Worm (Caenorhabditis elegans) whole organism, L1 larva: Measurements from ENCODE around the gene R13H4.5.

Source experiments
- C16A3.4 ChIP-seq: fragments of 150-350 bp; optimal IDR thresholded peaks from 2 replicates; lab custom pipeline; 2014; ENCODE audit warnings: missing biosample characterization, missing genetic modification characterization
- C34B4.2 ChIP-seq: sonication (generic microtip); optimal IDR thresholded peaks from 2 replicates; lab custom pipeline; 2017; ENCODE audit warnings: mild to moderate bottlenecking, missing genetic modification characterization, missing compliant biosample characterization
- F16B12.6 ChIP-seq: fragments of 150-350 bp; optimal IDR thresholded peaks from 2 replicates; lab custom pipeline; 2014; ENCODE audit warnings: missing biosample characterization, missing genetic modification characterization
- alr-1 ChIP-seq: fragments of 200-800 bp; sonication (Bioruptor generic); optimal IDR thresholded peaks from 2 replicates; lab custom pipeline; 2018; ENCODE audit warnings: borderline replicate concordance, mild to moderate bottlenecking, missing genetic modification characterization, missing compliant biosample characterization
- aly-2 ChIP-seq: fragments of 150-350 bp; optimal IDR thresholded peaks from 2 replicates; lab custom pipeline; 2014; ENCODE audit warnings: missing biosample characterization, missing genetic modification characterization
- ama-1 ChIP-seq: fragments of 150-350 bp; optimal IDR thresholded peaks from 2 replicates; lab custom pipeline; 2014
- blmp-1 ChIP-seq: fragments of 150-350 bp; optimal IDR thresholded peaks from 2 replicates; lab custom pipeline; 2014; ENCODE audit warnings: missing biosample characterization, missing genetic modification characterization
- ceh-63 ChIP-seq: fragments of 200-800 bp; sonication (Bioruptor generic); optimal IDR thresholded peaks from 2 replicates; lab custom pipeline; 2018; ENCODE audit warnings: mild to moderate bottlenecking, missing genetic modification characterization, missing compliant biosample characterization
- ceh-90 ChIP-seq: sonication (generic microtip); optimal IDR thresholded peaks from 2 replicates; lab custom pipeline; 2016; ENCODE audit warnings: missing genetic modification characterization, missing compliant biosample characterization
- ces-1 ChIP-seq: fragments of 150-350 bp; optimal IDR thresholded peaks from 2 replicates; lab custom pipeline; 2014; ENCODE audit warnings: missing biosample characterization, missing genetic modification reagents, missing genetic modification characterization
- efl-1 ChIP-seq, 4 experiments: fragments of 150-350 bp; optimal IDR thresholded peaks in 3 of 4; peaks in 1 of 4; 1 replicate in 1 of 4; 2 replicates in 3 of 4; lab custom pipeline; 2014; ENCODE audit warnings: missing biosample characterization in 2 of 4, missing genetic modification characterization in 2 of 4, missing genetic modification reagents in 2 of 4
- efl-3 ChIP-seq: fragments of 200-800 bp; sonication (Bioruptor generic); optimal IDR thresholded peaks from 2 replicates; lab custom pipeline; 2018; ENCODE audit warnings: mild to moderate bottlenecking, missing genetic modification characterization, missing compliant biosample characterization
- egl-27 ChIP-seq, 2 experiments: fragments of 150-350 bp in 1 of 2; sonication (generic microtip); optimal IDR thresholded peaks; 3 replicates each; lab custom pipeline; 2017 to 2018; ENCODE audit warnings: missing biosample characterization in 2 of 2, missing genetic modification characterization in 2 of 2, missing genetic modification reagents in 2 of 2
- elt-2 ChIP-seq: sonication (generic microtip); optimal IDR thresholded peaks from 2 replicates; lab custom pipeline; 2016; ENCODE audit warnings: missing genetic modification characterization, mild to moderate bottlenecking, inconsistent platforms, missing compliant biosample characterization, missing genetic modification reagents
- elt-3 ChIP-seq, 6 experiments: fragments of 150-350 bp in 1 of 6; sonication (generic microtip); optimal IDR thresholded peaks; 2 replicates each; lab custom pipeline; 2017 to 2018; ENCODE audit warnings: missing biosample characterization in 6 of 6, missing genetic modification characterization in 6 of 6, inconsistent platforms in 1 of 6
- ets-5 ChIP-seq: fragments of 200-800 bp; sonication (Bioruptor generic); IDR thresholded peaks from 2 replicates; pipeline ENCODE4 v1.3.6; 2022; ENCODE audit warnings: missing genetic modification characterization, missing compliant biosample characterization
- fkh-10 ChIP-seq: sonication (generic microtip); optimal IDR thresholded peaks from 2 replicates; lab custom pipeline; 2017; ENCODE audit warnings: missing biosample characterization, missing genetic modification reagents, missing genetic modification characterization
- fkh-8 ChIP-seq: sonication (generic microtip); optimal IDR thresholded peaks from 2 replicates; lab custom pipeline; 2016; ENCODE audit warnings: mild to moderate bottlenecking, missing genetic modification characterization, missing compliant biosample characterization
- fos-1 ChIP-seq: fragments of 150-350 bp; optimal IDR thresholded peaks from 2 replicates; lab custom pipeline; 2014; ENCODE audit warnings: missing biosample characterization, missing genetic modification characterization
- grh-1 ChIP-seq: fragments of 200-800 bp; sonication (Bioruptor generic); IDR thresholded peaks from 2 replicates; pipeline ENCODE4 v1.3.6; 2022; ENCODE audit warnings: missing genetic modification reagents, missing genetic modification characterization, missing compliant biosample characterization
- hlh-17 ChIP-seq: fragments of 200-800 bp; sonication (Bioruptor generic); optimal IDR thresholded peaks from 2 replicates; lab custom pipeline; 2018; ENCODE audit warnings: missing genetic modification characterization, mild to moderate bottlenecking, missing compliant biosample characterization, moderate library complexity, borderline replicate concordance
- hlh-4 ChIP-seq: sonication (generic microtip); optimal IDR thresholded peaks from 2 replicates; lab custom pipeline; 2016; ENCODE audit warnings: mild to moderate bottlenecking, missing genetic modification characterization, missing compliant biosample characterization
- hpl-2 ChIP-seq: fragments of 150-350 bp; optimal IDR thresholded peaks from 2 replicates; lab custom pipeline; 2014; ENCODE audit warnings: missing biosample characterization, missing genetic modification reagents, missing genetic modification characterization
- irx-1 ChIP-seq: sonication (generic microtip); optimal IDR thresholded peaks from 2 replicates; lab custom pipeline; 2016; ENCODE audit warnings: missing genetic modification characterization, missing compliant biosample characterization
- jun-1 ChIP-seq: fragments of 150-350 bp; optimal IDR thresholded peaks from 2 replicates; lab custom pipeline; 2014; ENCODE audit warnings: missing biosample characterization, missing genetic modification reagents, missing genetic modification characterization
- lin-14 ChIP-seq: fragments of 200-800 bp; sonication (Bioruptor generic); optimal IDR thresholded peaks from 2 replicates; lab custom pipeline; 2018; ENCODE audit warnings: mild to moderate bottlenecking, missing genetic modification characterization, moderate library complexity, missing compliant biosample characterization
- lin-15B ChIP-seq: fragments of 150-350 bp; sonication (generic microtip); optimal IDR thresholded peaks from 3 replicates; lab custom pipeline; 2014; ENCODE audit warnings: missing biosample characterization, missing genetic modification characterization
- lin-39 ChIP-seq: fragments of 150-350 bp; optimal IDR thresholded peaks from 2 replicates; lab custom pipeline; 2014; ENCODE audit warnings: missing biosample characterization, missing genetic modification reagents, missing genetic modification characterization
- lir-3 ChIP-seq: sonication (generic microtip); optimal IDR thresholded peaks from 2 replicates; lab custom pipeline; 2016; ENCODE audit warnings: mild to moderate bottlenecking, missing genetic modification characterization, moderate library complexity, missing compliant biosample characterization; ENCODE audit not compliant: poor library complexity
- nhr-11 ChIP-seq: fragments of 150-350 bp; optimal IDR thresholded peaks from 2 replicates; lab custom pipeline; 2014; ENCODE audit warnings: missing biosample characterization, missing genetic modification characterization
- nhr-12 ChIP-seq: sonication (generic microtip); optimal IDR thresholded peaks from 2 replicates; lab custom pipeline; 2017; ENCODE audit warnings: missing biosample characterization, missing genetic modification characterization
- nhr-28 ChIP-seq: fragments of 150-350 bp; optimal IDR thresholded peaks from 2 replicates; lab custom pipeline; 2014; ENCODE audit warnings: missing biosample characterization, missing genetic modification characterization
- nhr-76 ChIP-seq: sonication (generic microtip); optimal IDR thresholded peaks from 2 replicates; lab custom pipeline; 2017; ENCODE audit warnings: missing biosample characterization, missing genetic modification characterization
- nhr-77 ChIP-seq: fragments of 150-350 bp; optimal IDR thresholded peaks from 2 replicates; lab custom pipeline; 2014; ENCODE audit warnings: missing biosample characterization, missing genetic modification characterization
- nhr-84 ChIP-seq: sonication (generic microtip); optimal IDR thresholded peaks from 2 replicates; lab custom pipeline; 2017; ENCODE audit warnings: missing biosample characterization, missing genetic modification characterization
- pag-3 ChIP-seq: sonication (generic microtip); optimal IDR thresholded peaks from 2 replicates; lab custom pipeline; 2017; ENCODE audit warnings: missing genetic modification characterization, mild to moderate bottlenecking, missing compliant biosample characterization, antibody characterized with exemption, borderline replicate concordance; ENCODE audit not compliant: insufficient read depth
- pax-3 ChIP-seq: fragments of 200-800 bp; sonication (Bioruptor generic); optimal IDR thresholded peaks from 2 replicates; lab custom pipeline; 2018; ENCODE audit warnings: mild to moderate bottlenecking, missing genetic modification characterization, moderate library complexity, missing compliant biosample characterization
- pqm-1 ChIP-seq: sonication (generic microtip); optimal IDR thresholded peaks from 3 replicates; lab custom pipeline; 2017; ENCODE audit warnings: missing biosample characterization, missing genetic modification characterization
- snpc-4 ChIP-seq: fragments of 150-350 bp; optimal IDR thresholded peaks from 2 replicates; lab custom pipeline; 2014; ENCODE audit warnings: missing biosample characterization, missing genetic modification characterization
- sox-4 ChIP-seq: sonication (generic microtip); optimal IDR thresholded peaks from 2 replicates; lab custom pipeline; 2016; ENCODE audit warnings: missing genetic modification characterization, missing compliant biosample characterization
- sptf-1 ChIP-seq: fragments of 150-350 bp; optimal IDR thresholded peaks from 2 replicates; lab custom pipeline; 2014; ENCODE audit warnings: missing biosample characterization, missing genetic modification characterization
- tbx-2 ChIP-seq: sonication (generic microtip); optimal IDR thresholded peaks from 2 replicates; lab custom pipeline; 2016; ENCODE audit warnings: missing genetic modification characterization, missing compliant biosample characterization
- unc-130 ChIP-seq: fragments of 150-350 bp; optimal IDR thresholded peaks from 2 replicates; lab custom pipeline; 2017; ENCODE audit warnings: missing biosample characterization, missing genetic modification characterization, inconsistent platforms
- unc-62 ChIP-seq: fragments of 150-350 bp; optimal IDR thresholded peaks from 2 replicates; lab custom pipeline; 2014; ENCODE audit warnings: missing biosample characterization, missing genetic modification reagents, missing genetic modification characterization
- unc-86 ChIP-seq: sonication (generic microtip); optimal IDR thresholded peaks from 2 replicates; lab custom pipeline; 2016; ENCODE audit warnings: missing genetic modification characterization, missing compliant biosample characterization
- vab-15 ChIP-seq: sonication (generic microtip); optimal IDR thresholded peaks from 2 replicates; lab custom pipeline; 2017; ENCODE audit warnings: missing genotype, mild to moderate bottlenecking, missing genetic modification characterization, missing compliant biosample characterization
- xbp-1 ChIP-seq: sonication (generic microtip); optimal IDR thresholded peaks from 2 replicates; lab custom pipeline; 2016; ENCODE audit warnings: missing genetic modification characterization, missing compliant biosample characterization
- zag-1 ChIP-seq: fragments of 150-350 bp; optimal IDR thresholded peaks from 2 replicates; lab custom pipeline; 2014; ENCODE audit warnings: missing biosample characterization, missing genetic modification characterization
- zip-4 ChIP-seq: fragments of 200-800 bp; sonication (Bioruptor generic); optimal IDR thresholded peaks from 2 replicates; lab custom pipeline; 2018; ENCODE audit warnings: mild to moderate bottlenecking, missing genetic modification characterization, moderate library complexity, missing compliant biosample characterization
- ztf-11 ChIP-seq, 2 experiments: sonication (generic microtip); optimal IDR thresholded peaks; 2 replicates each; lab custom pipeline; 2016 to 2017; ENCODE audit warnings: missing genetic modification characterization in 2 of 2, missing biosample characterization in 1 of 2, missing compliant biosample characterization in 1 of 2

R13H4.5 gene

DNA sequence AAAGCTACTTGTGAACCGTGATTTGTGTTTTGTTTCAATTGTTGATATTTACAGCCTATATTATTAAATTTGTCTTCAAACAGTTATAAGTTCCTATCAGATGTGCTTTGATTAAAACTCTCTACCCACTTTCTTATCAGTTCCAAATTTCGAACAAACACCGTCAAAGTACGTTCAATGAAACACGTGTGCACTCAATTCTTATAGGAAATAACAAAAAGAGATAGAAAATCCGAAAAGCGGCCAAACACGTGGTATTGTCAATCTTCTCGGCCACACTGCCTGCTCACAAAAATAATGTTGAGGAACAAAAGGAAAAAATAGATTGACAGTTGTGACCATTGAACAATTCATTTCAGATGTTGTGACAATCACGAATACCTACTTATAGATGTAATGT is 25.5 kb downstream of the R13H4.5 start (continued):
- TF ChIP-seq tbx-2 (tag; lab: Kevin White, UChicago) (peak; percentile 90), unc-130 (tag; lab: Kevin White, UChicago) (peak; percentile 83), sptf-1 (no peak), elt-2 (tag; lab: Kevin White, UChicago) (peak; percentile 91), efl-1 (optimal IDR thresholded peaks at IDR 0.05; lab: Kevin White, UChicago) (peak; percentile 7 to 23), efl-1 (GFP tag; optimal IDR thresholded peaks at IDR 0.05 in 1 of 2; lab: Kevin White, UChicago) (peak; percentile 5 to 80), nhr-12 (tag; lab: Kevin White, UChicago) (no peak), zip-4 (GFP tag; lab: Kevin White, UChicago) (no peak), elt-3 (tag; optimal IDR thresholded peaks at IDR 0.05; lab: Kevin White, UChicago) (peak in 3 of 6 experiments; percentile 34 to 89 (median 87)), lir-3 (tag; lab: Kevin White, UChicago) (peak; percentile 68), C16A3.4 (tag; lab: Kevin White, UChicago) (peak; percentile 61), ces-1 (no peak)

DNA sequence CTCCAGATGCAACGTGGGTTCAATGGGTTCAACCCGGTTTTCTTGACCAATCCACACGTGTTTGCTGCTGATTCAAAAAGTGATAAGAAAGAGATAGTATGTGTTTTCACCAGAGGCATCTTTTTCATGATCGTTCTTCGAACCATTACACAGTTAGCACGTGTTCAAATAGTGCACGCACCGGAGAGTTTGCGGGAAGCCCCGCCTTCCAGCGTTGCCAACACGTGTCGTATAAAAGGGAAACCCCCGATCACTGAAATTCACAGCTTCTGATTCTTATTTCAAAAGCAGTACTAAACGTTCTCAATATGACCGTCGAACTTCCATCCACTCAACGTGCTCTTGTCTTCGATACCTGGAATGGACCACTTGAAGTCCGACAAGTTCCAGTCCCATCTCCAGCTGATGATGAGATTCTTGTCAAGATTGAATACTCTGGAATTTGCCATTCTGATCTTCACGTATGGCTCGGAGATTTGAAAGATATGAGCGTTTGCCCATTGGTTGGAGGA is 27.6 kb downstream of the R13H4.5 start, which contains the start of gene adh-1:
TSS of gene adh-1 (plus strand) at position 261 of the 512 bp plus-strand sequence.
- TF ChIP-seq ets-5 (GFP tag; lab: Robert Waterston, UW), result no peak
- TF ChIP-seq hpl-2 (GFP tag; lab: Kevin White, UChicago), result no peak
- no peak for TF ChIP-seq pqm-1 (tag; lab: Kevin White, UChicago)
- TF ChIP-seq F16B12.6, result no peak
- TF ChIP-seq fos-1 (tag; lab: Kevin White, UChicago), result no peak
- TF ChIP-seq lin-15B (tag; lab: Kevin White, UChicago), result no peak
- peak; percentile 72 for TF ChIP-seq lin-39 (tag; lab: Kevin White, UChicago)
- TF ChIP-seq unc-62 (GFP tag; lab: Kevin White, UChicago), result no peak
- TF ChIP-seq unc-86 (tag; lab: Kevin White, UChicago), result no peak
- peak; percentile 61 for TF ChIP-seq xbp-1 (tag; lab: Kevin White, UChicago)
- no peak for TF ChIP-seq sptf-1
- TF ChIP-seq lin-14 (GFP tag; lab: Kevin White, UChicago), result peak; percentile 97
- peak; percentile 70 for TF ChIP-seq jun-1 (tag; lab: Kevin White, UChicago)
- TF ChIP-seq hlh-4, result no peak
- peak; percentile 95 for TF ChIP-seq ama-1 (lab: Kevin White, UChicago)
- no peak for TF ChIP-seq grh-1
- no peak for TF ChIP-seq egl-27 (tag; optimal IDR thresholded peaks at IDR 0.05; lab: Kevin White, UChicago)
- TF ChIP-seq nhr-84, result no peak
- TF ChIP-seq aly-2 (tag; lab: Kevin White, UChicago), result no peak
- peak; percentile 47 for TF ChIP-seq pag-3
- no peak for TF ChIP-seq fkh-10 (GFP tag; lab: Kevin White, UChicago)
- TF ChIP-seq nhr-76, result no peak
- TF ChIP-seq tbx-2 (tag; lab: Kevin White, UChicago), result peak; percentile 88
- TF ChIP-seq nhr-11 (tag; lab: Kevin White, UChicago), result peak; percentile 62
- no peak for TF ChIP-seq alr-1 (tag; lab: Kevin White, UChicago)
- peak; percentile 77 for TF ChIP-seq irx-1 (tag; lab: Kevin White, UChicago)
- TF ChIP-seq ceh-90 (tag; lab: Kevin White, UChicago), result no peak
- peak; percentile 42 for TF ChIP-seq C34B4.2
- TF ChIP-seq elt-3 (tag; optimal IDR thresholded peaks at IDR 0.05; lab: Kevin White, UChicago), result peak in 3 of 6 experiments; percentile 18 to 99 (median 41)
- peak; percentile 67 for TF ChIP-seq unc-130 (tag; lab: Kevin White, UChicago)
- TF ChIP-seq efl-3 (GFP tag; lab: Kevin White, UChicago), result no peak
- TF ChIP-seq C16A3.4 (tag; lab: Kevin White, UChicago), result peak; percentile 76
- TF ChIP-seq vab-15 (tag; lab: Kevin White, UChicago), result no peak
- peak; percentile 30 for TF ChIP-seq snpc-4 (tag; lab: Kevin White, UChicago)
- TF ChIP-seq fkh-8 (tag; lab: Kevin White, UChicago), result no peak
- TF ChIP-seq ceh-63, result no peak
- no peak for TF ChIP-seq nhr-28
- peak; percentile 56 for TF ChIP-seq pax-3 (tag; lab: Kevin White, UChicago)
- TF ChIP-seq hlh-17, result no peak
- TF ChIP-seq nhr-77, result peak; percentile 51
- peak; percentile 57 for TF ChIP-seq sox-4 (tag; lab: Kevin White, UChicago)
- TF ChIP-seq zag-1 (tag; lab: Kevin White, UChicago), result no peak
- peak; percentile 89 for TF ChIP-seq blmp-1 (tag; lab: Kevin White, UChicago)
- peak in 1 of 2 experiments; percentile 8 for TF ChIP-seq ztf-11 (tag; optimal IDR thresholded peaks at IDR 0.05; lab: Kevin White, UChicago)
